Fruit fly (Drosophila melanogaster) whole organism, embryonic: ENCODE results near the gene Arfip.

Experiments used
- B-H2 ChIP-seq: fragments of 200-800 bp; sonication (Bioruptor generic); optimal IDR thresholded peaks from 2 replicates; lab custom pipeline; 2018; ENCODE audit warnings: missing biosample characterization, mild to moderate bottlenecking, missing genetic modification characterization
- Bdp1 ChIP-seq: fragments of 200-800 bp; sonication (Bioruptor generic); optimal IDR thresholded peaks from 3 replicates; lab custom pipeline; 2016; ENCODE audit warnings: missing biosample characterization, missing genetic modification characterization
- CG10431 ChIP-seq: fragments of 200-800 bp; sonication (Bioruptor generic); optimal IDR thresholded peaks from 3 replicates; lab custom pipeline; 2018; ENCODE audit warnings: missing biosample characterization, mild to moderate bottlenecking, missing genetic modification characterization
- CG11247 ChIP-seq: fragments of 200-800 bp; sonication (Bioruptor generic); IDR thresholded peaks from 2 replicates; pipeline ENCODE4 v1.3.6; 2022; ENCODE audit warnings: missing biosample characterization, missing genetic modification characterization
- CG12236 ChIP-seq: fragments of 200-800 bp; sonication (Bioruptor generic); optimal IDR thresholded peaks from 2 replicates; lab custom pipeline; 2016; ENCODE audit warnings: missing biosample characterization, missing genetic modification characterization
- CG12299 ChIP-seq: fragments of 200-800 bp; sonication (Bioruptor generic); optimal IDR thresholded peaks from 2 replicates; lab custom pipeline; 2018; ENCODE audit warnings: missing biosample characterization, mild to moderate bottlenecking, missing genetic modification characterization
- CG12744 ChIP-seq: fragments of 200-800 bp; sonication (Bioruptor generic); optimal IDR thresholded peaks from 2 replicates; lab custom pipeline; 2016; ENCODE audit warnings: missing biosample characterization, missing genetic modification characterization
- CG13424 ChIP-seq: fragments of 200-800 bp; sonication (Bioruptor generic); optimal IDR thresholded peaks from 2 replicates; lab custom pipeline; 2019; ENCODE audit warnings: missing biosample characterization, mild to moderate bottlenecking, missing genetic modification characterization, moderate library complexity
- CG14860 ChIP-seq: fragments of 200-800 bp; sonication (Bioruptor generic); IDR thresholded peaks from 3 replicates; pipeline ENCODE4 v1.3.6; 2022; ENCODE audit warnings: missing biosample characterization, missing genetic modification characterization; ENCODE audit not compliant: partially characterized antibody
- CG15479 ChIP-seq: fragments of 200-800 bp; sonication (Bioruptor generic); optimal IDR thresholded peaks from 3 replicates; lab custom pipeline; 2019; ENCODE audit warnings: missing biosample characterization, mild to moderate bottlenecking, missing genetic modification characterization, moderate library complexity
- CG15514 ChIP-seq: fragments of 200-800 bp; sonication (Bioruptor generic); optimal IDR thresholded peaks from 3 replicates; lab custom pipeline; 2017; ENCODE audit warnings: missing biosample characterization, missing genetic modification characterization, mild to moderate bottlenecking, moderate library complexity, missing genetic modification reagents
- CG16813 ChIP-seq: fragments of 200-800 bp; sonication (Bioruptor generic); IDR thresholded peaks from 3 replicates; pipeline ENCODE4 v1.3.6; 2022; ENCODE audit warnings: missing biosample characterization, missing genetic modification characterization; ENCODE audit not compliant: partially characterized antibody
- CG18262 ChIP-seq: fragments of 200-800 bp; optimal IDR thresholded peaks from 3 replicates; lab custom pipeline; 2019; ENCODE audit warnings: missing biosample characterization, mild to moderate bottlenecking, missing genetic modification characterization, moderate library complexity
- CG31441 ChIP-seq: fragments of 200-800 bp; sonication (Bioruptor generic); IDR thresholded peaks from 2 replicates; pipeline ENCODE4 v1.3.6; 2022; ENCODE audit warnings: missing biosample characterization, missing genetic modification characterization
- CG32772 ChIP-seq: fragments of 200-800 bp; sonication (Bioruptor generic); IDR thresholded peaks from 2 replicates; pipeline ENCODE4 v1.3.6; 2022; ENCODE audit warnings: missing biosample characterization, missing genetic modification characterization
- CG3995 ChIP-seq: fragments of 200-800 bp; sonication (Bioruptor generic); optimal IDR thresholded peaks from 3 replicates; lab custom pipeline; 2016; ENCODE audit warnings: missing biosample characterization, missing genetic modification characterization
- CG4820 ChIP-seq: fragments of 200-800 bp; sonication (Bioruptor generic); optimal IDR thresholded peaks from 3 replicates; lab custom pipeline; 2016; ENCODE audit warnings: missing biosample characterization, missing genetic modification characterization
- CG6654 ChIP-seq: fragments of 200-800 bp; sonication (Bioruptor generic); optimal IDR thresholded peaks from 2 replicates; lab custom pipeline; 2017; ENCODE audit warnings: missing biosample characterization, mild to moderate bottlenecking, missing genetic modification characterization
- CG6689 ChIP-seq: fragments of 200-800 bp; sonication (Bioruptor generic); IDR thresholded peaks from 2 replicates; pipeline ENCODE4 v1.3.6; 2022; ENCODE audit warnings: missing biosample characterization, missing genetic modification characterization
- CG8478 ChIP-seq: fragments of >200 bp; optimal IDR thresholded peaks from 2 replicates; lab custom pipeline; 2018
- CG9215 ChIP-seq: fragments of 200-800 bp; sonication (Bioruptor generic); IDR thresholded peaks from 2 replicates; pipeline ENCODE4 v1.3.6; 2022; ENCODE audit warnings: missing biosample characterization, missing genetic modification characterization
- CG9437 ChIP-seq: fragments of 200-800 bp; sonication (Bioruptor generic); optimal IDR thresholded peaks from 2 replicates; lab custom pipeline; 2018; ENCODE audit warnings: missing biosample characterization, mild to moderate bottlenecking, missing genetic modification characterization
- CoRest ChIP-seq: fragments of 200-800 bp; sonication (Bioruptor generic); optimal IDR thresholded peaks from 3 replicates; lab custom pipeline; 2018; ENCODE audit warnings: missing biosample characterization, mild to moderate bottlenecking, missing genetic modification characterization, moderate library complexity
- D19A ChIP-seq: fragments of 200-800 bp; optimal IDR thresholded peaks from 3 replicates; lab custom pipeline; 2019; ENCODE audit warnings: missing biosample characterization, mild to moderate bottlenecking, missing genetic modification characterization, moderate library complexity
- Dbx ChIP-seq: fragments of 200-800 bp; sonication (Bioruptor generic); IDR thresholded peaks from 3 replicates; pipeline ENCODE4 v1.3.6; 2022; ENCODE audit warnings: missing biosample characterization, missing genetic modification characterization
- Deaf1 ChIP-seq: fragments of 200-800 bp; optimal IDR thresholded peaks from 3 replicates; lab custom pipeline; 2019; ENCODE audit warnings: missing biosample characterization, mild to moderate bottlenecking, missing genetic modification characterization, moderate library complexity
- Dek ChIP-seq: fragments of 200-800 bp; sonication (Bioruptor generic); optimal IDR thresholded peaks from 3 replicates; lab custom pipeline; 2019; ENCODE audit warnings: missing biosample characterization, mild to moderate bottlenecking, missing genetic modification characterization, moderate library complexity
- Fer1 ChIP-seq: fragments of 200-800 bp; sonication (Bioruptor generic); optimal IDR thresholded peaks from 2 replicates; lab custom pipeline; 2017; ENCODE audit warnings: missing biosample characterization, mild to moderate bottlenecking, missing genetic modification characterization
- Mad ChIP-seq: fragments of 200-800 bp; sonication (Bioruptor generic); optimal IDR thresholded peaks from 2 replicates; lab custom pipeline; 2016; ENCODE audit warnings: missing biosample characterization, missing genetic modification characterization
- Nf-YB ChIP-seq: fragments of 200-800 bp; sonication (Bioruptor generic); optimal IDR thresholded peaks from 3 replicates; lab custom pipeline; 2019; ENCODE audit warnings: missing biosample characterization, mild to moderate bottlenecking, missing genetic modification characterization, moderate library complexity
- Pdp1 ChIP-seq, 2 experiments: fragments of 200-800 bp; sonication (Bioruptor generic); optimal IDR thresholded peaks; 3 replicates each; lab custom pipeline; 2016; ENCODE audit warnings: missing biosample characterization in 2 of 2, missing genetic modification characterization in 2 of 2, mild to moderate bottlenecking in 1 of 2, moderate library complexity in 1 of 2
- ara ChIP-seq: fragments of 200-800 bp; sonication (Bioruptor generic); IDR thresholded peaks from 2 replicates; pipeline ENCODE4 v1.3.6; 2022; ENCODE audit warnings: missing biosample characterization, missing genetic modification characterization
- bcd ChIP-seq: fragments of 200-800 bp; sonication (Bioruptor generic); optimal IDR thresholded peaks from 2 replicates; lab custom pipeline; 2017; ENCODE audit warnings: missing biosample characterization, mild to moderate bottlenecking, missing genetic modification characterization
- dpn ChIP-seq, 2 experiments: fragments of 200-800 bp; sonication (Bioruptor generic); optimal IDR thresholded peaks; 3 replicates each; lab custom pipeline; 2016; ENCODE audit warnings: missing biosample characterization in 2 of 2, missing genetic modification characterization in 2 of 2
- grn ChIP-seq: fragments of 200-800 bp; sonication (Bioruptor generic); optimal IDR thresholded peaks from 3 replicates; lab custom pipeline; 2017; ENCODE audit warnings: missing biosample characterization, missing genetic modification characterization
- jumu ChIP-seq: fragments of 200-800 bp; sonication (Bioruptor generic); optimal IDR thresholded peaks from 3 replicates; lab custom pipeline; 2016; ENCODE audit warnings: missing biosample characterization, missing genetic modification characterization
- lab ChIP-seq: fragments of 200-800 bp; sonication (Bioruptor generic); optimal IDR thresholded peaks from 3 replicates; lab custom pipeline; 2017; ENCODE audit warnings: missing biosample characterization, missing genetic modification characterization, mild to moderate bottlenecking, moderate library complexity, missing genetic modification reagents
- nom ChIP-seq: fragments of 200-800 bp; sonication (Bioruptor generic); optimal IDR thresholded peaks from 2 replicates; lab custom pipeline; 2017; ENCODE audit warnings: missing biosample characterization, missing genetic modification characterization, mild to moderate bottlenecking, moderate library complexity, missing genetic modification reagents
- oc ChIP-seq: fragments of 200-800 bp; sonication (Bioruptor generic); optimal IDR thresholded peaks from 2 replicates; lab custom pipeline; 2018; ENCODE audit warnings: missing biosample characterization, mild to moderate bottlenecking, missing genetic modification characterization, moderate library complexity
- phol ChIP-seq: fragments of 200-800 bp; sonication (Bioruptor generic); optimal IDR thresholded peaks from 3 replicates; lab custom pipeline; 2018; ENCODE audit warnings: missing biosample characterization, mild to moderate bottlenecking, missing genetic modification characterization, moderate library complexity
- prd ChIP-seq, 3 experiments: fragments of >200 bp in 2 of 3; fragments of 200-800 bp in 1 of 3; sonication (Bioruptor generic) in 1 of 3; optimal IDR thresholded peaks in 2 of 3; IDR thresholded peaks in 1 of 3; 2 replicates in 2 of 3; 3 replicates in 1 of 3; pipeline versions ENCODE4 v1.3.6 to Lab custom; 2017 to 2022; ENCODE audit warnings: missing biosample characterization in 1 of 3, missing genetic modification characterization in 1 of 3
- psq ChIP-seq: fragments of 200-800 bp; sonication (Bioruptor generic); optimal IDR thresholded peaks from 2 replicates; lab custom pipeline; 2017; ENCODE audit warnings: missing biosample characterization, missing genetic modification characterization
- run ChIP-seq: fragments of 200-800 bp; sonication (Bioruptor generic); optimal IDR thresholded peaks from 3 replicates; lab custom pipeline; 2018; ENCODE audit warnings: missing biosample characterization, mild to moderate bottlenecking, missing genetic modification characterization
- sens ChIP-seq: fragments of 200-800 bp; sonication (Bioruptor generic); peaks from one replicate; lab custom pipeline; 2016; ENCODE audit warnings: missing biosample characterization, missing genetic modification characterization
- slbo ChIP-seq: fragments of 200-800 bp; sonication (Bioruptor generic); IDR thresholded peaks from 2 replicates; pipeline ENCODE4 v1.3.6; 2022; ENCODE audit warnings: missing biosample characterization, missing genetic modification characterization
- ssp ChIP-seq: fragments of 200-800 bp; sonication (Bioruptor generic); IDR thresholded peaks from 2 replicates; pipeline ENCODE4 v1.3.6; 2022; ENCODE audit warnings: missing biosample characterization, missing genetic modification characterization
- toy ChIP-seq: fragments of 200-800 bp; sonication (Bioruptor generic); IDR thresholded peaks from 2 replicates; pipeline ENCODE4 v1.3.6; 2022; ENCODE audit warnings: missing biosample characterization, missing genetic modification characterization
- twi ChIP-seq: fragments of 200-800 bp; optimal IDR thresholded peaks from 2 replicates; lab custom pipeline; 2019; ENCODE audit warnings: missing biosample characterization, mild to moderate bottlenecking, missing genetic modification characterization, moderate library complexity
- tx ChIP-seq: fragments of 200-800 bp; sonication (Bioruptor generic); optimal IDR thresholded peaks from 2 replicates; lab custom pipeline; 2016; ENCODE audit warnings: missing biosample characterization, missing genetic modification characterization
- zen2 ChIP-seq: fragments of 200-800 bp; sonication (Bioruptor generic); IDR thresholded peaks from 3 replicates; pipeline ENCODE4 v1.3.6; 2022; ENCODE audit warnings: missing biosample characterization, missing genetic modification characterization; ENCODE audit not compliant: partially characterized antibody
- zfh2 ChIP-seq: fragments of 200-800 bp; sonication (Bioruptor generic); optimal IDR thresholded peaks from 2 replicates; lab custom pipeline; 2016; ENCODE audit warnings: missing biosample characterization, missing genetic modification characterization

Arfip gene

DNA sequence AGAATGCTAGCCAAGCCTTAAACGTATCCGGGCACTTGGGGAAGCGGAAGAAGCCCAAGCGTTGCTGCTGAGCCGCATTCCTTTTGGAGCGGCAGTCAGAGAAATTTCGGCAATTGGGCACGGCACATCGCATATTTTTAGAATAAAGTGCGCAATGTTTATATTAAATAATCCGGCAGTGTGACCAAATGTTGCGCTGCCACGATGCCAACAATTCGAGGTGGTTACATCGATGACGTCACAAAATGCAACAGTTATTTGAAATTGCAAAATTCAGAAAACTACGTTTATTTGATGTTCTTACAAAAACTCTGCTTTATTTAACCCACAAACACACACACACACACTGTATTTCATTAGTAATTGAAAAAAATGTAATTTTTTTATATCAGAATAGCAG lies 14.9 kb downstream of the Arfip start, which contains the start of gene CG6689 (continued):
- TF ChIP-seq CG9215 (GFP tag; lab: Robert Waterston, UW) (no peak), CG11247 (GFP tag; lab: Robert Waterston, UW) (no peak), CG9437 (GFP tag; lab: Kevin White, UChicago) (no peak), CG31441 (no peak), twi (no peak), CG6654 (GFP tag; lab: Kevin White, UChicago) (no peak), ssp (peak; percentile 79), CG14860 (GFP tag; lab: Robert Waterston, UW) (no peak), Fer1 (GFP tag; lab: Kevin White, UChicago) (no peak), CoRest (tag; lab: Kevin White, UChicago) (peak; percentile 21), Deaf1 (tag; lab: Kevin White, UChicago) (no peak), CG12236 (GFP tag; lab: Kevin White, UChicago) (no peak), D19A (tag; lab: Kevin White, UChicago) (peak; percentile 3), CG16813 (GFP tag; lab: Robert Waterston, UW) (no peak), zfh2 (peak; percentile 10), Dek (peak; percentile 28), B-H2 (GFP tag; lab: Kevin White, UChicago) (peak; percentile 15), CG3995 (GFP tag; lab: Kevin White, UChicago) (no peak), bcd (no peak), sens (GFP tag; lab: Kevin White, UChicago) (peak; percentile 83), toy (GFP tag; lab: Robert Waterston, UW) (no peak), nom (GFP tag; lab: Kevin White, UChicago) (peak; percentile 3), CG6689 (GFP tag; lab: Robert Waterston, UW) (peak; percentile 100), CG4820 (GFP tag; lab: Kevin White, UChicago) (no peak), tx (GFP tag; lab: Kevin White, UChicago) (no peak), CG8478 (lab: Kevin White, UChicago) (no peak), CG15514 (peak; percentile 33), CG12744 (GFP tag; lab: Kevin White, UChicago) (no peak), grn (GFP tag; lab: Kevin White, UChicago) (no peak), CG18262 (tag; lab: Kevin White, UChicago) (no peak), psq (GFP tag; lab: Kevin White, UChicago) (no peak), jumu (GFP tag; lab: Kevin White, UChicago) (peak; percentile 23), phol (tag; lab: Kevin White, UChicago) (peak; percentile 28), Bdp1 (no peak), prd (optimal IDR thresholded peaks at IDR 0.05; lab: Kevin White, UChicago) (no peak), prd (GFP tag; IDR thresholded peaks at IDR 0.05; lab: Robert Waterston, UW) (no peak), CG15479 (GFP tag; lab: Kevin White, UChicago) (peak; percentile 78), Pdp1 (GFP tag; optimal IDR thresholded peaks at IDR 0.05; lab: Kevin White, UChicago) (peak in 1 of 2 experiments; percentile 98), CG32772 (no peak), Dbx (GFP tag; lab: Robert Waterston, UW) (0 out of 3 replicates have a peak, but pooled peaks have one; percentile 18), CG12299 (tag; lab: Kevin White, UChicago) (no peak), lab (GFP tag; lab: Kevin White, UChicago) (no peak), CG10431 (GFP tag; lab: Kevin White, UChicago) (no peak), slbo (no peak; the same call in 1 of the 2 replicates), run (tag; lab: Kevin White, UChicago) (no peak), CG13424 (peak; percentile 22), Mad (no peak), oc (peak; percentile 63), ara (no peak), dpn (GFP tag; optimal IDR thresholded peaks at IDR 0.05; lab: Kevin White, UChicago) (no peak), zen2 (GFP tag; lab: Robert Waterston, UW) (no peak), Nf-YB (GFP tag; lab: Kevin White, UChicago) (no peak)
